Worm (Caenorhabditis elegans): Measurements from ENCODE around the gene nas-10.

- no peak for TF ChIP-seq klf-2 (GFP tag; conservative IDR thresholded peaks at IDR 0.05)
- no peak for TF ChIP-seq ztf-23 (GFP tag; IDR thresholded peaks at IDR 0.05)
Measured at ce11 chrX:10967698-10968097, 4.4 kb upstream of the nas-10 start, which contains the start of gene K09C8.9.

All from whole organism, midembryonic.